Worm (Caenorhabditis elegans) whole organism, L1 larva: Measurements from ENCODE around the gene parn-1.

Experiments
- C04F5.9 ChIP-seq: sonication (generic microtip); optimal IDR thresholded peaks from 2 replicates; lab custom pipeline; 2016; ENCODE audit warnings: missing genetic modification characterization, missing compliant biosample characterization
- F16B12.6 ChIP-seq: fragments of 150-350 bp; optimal IDR thresholded peaks from 2 replicates; lab custom pipeline; 2014; ENCODE audit warnings: missing biosample characterization, missing genetic modification characterization
- Y116A8C.19 ChIP-seq: sonication (generic microtip); optimal IDR thresholded peaks from 2 replicates; lab custom pipeline; 2016; ENCODE audit warnings: missing compliant biosample characterization, missing genetic modification characterization, borderline replicate concordance
- alr-1 ChIP-seq: fragments of 200-800 bp; sonication (Bioruptor generic); optimal IDR thresholded peaks from 2 replicates; lab custom pipeline; 2018; ENCODE audit warnings: borderline replicate concordance, mild to moderate bottlenecking, missing genetic modification characterization, missing compliant biosample characterization
- blmp-1 ChIP-seq: fragments of 150-350 bp; optimal IDR thresholded peaks from 2 replicates; lab custom pipeline; 2014; ENCODE audit warnings: missing biosample characterization, missing genetic modification characterization
- ces-1 ChIP-seq: fragments of 150-350 bp; optimal IDR thresholded peaks from 2 replicates; lab custom pipeline; 2014; ENCODE audit warnings: missing biosample characterization, missing genetic modification reagents, missing genetic modification characterization
- dpl-1 ChIP-seq, 3 experiments: fragments of 150-350 bp in 2 of 3; sonication (generic microtip) in 1 of 3; optimal IDR thresholded peaks; 2 replicates each; lab custom pipeline; 2014 to 2017; ENCODE audit warnings: missing biosample characterization in 3 of 3, missing genetic modification characterization in 3 of 3, missing genetic modification reagents in 3 of 3
- egl-13 ChIP-seq: sonication (generic microtip); optimal IDR thresholded peaks from 2 replicates; lab custom pipeline; 2016; ENCODE audit warnings: missing genotype, missing genetic modification reagents, missing genetic modification characterization, missing compliant biosample characterization
- egl-27 ChIP-seq, 2 experiments: fragments of 150-350 bp in 1 of 2; sonication (generic microtip); optimal IDR thresholded peaks; 3 replicates each; lab custom pipeline; 2017 to 2018; ENCODE audit warnings: missing biosample characterization in 2 of 2, missing genetic modification characterization in 2 of 2, missing genetic modification reagents in 2 of 2
- elt-2 ChIP-seq: sonication (generic microtip); optimal IDR thresholded peaks from 2 replicates; lab custom pipeline; 2016; ENCODE audit warnings: missing genetic modification characterization, mild to moderate bottlenecking, inconsistent platforms, missing compliant biosample characterization, missing genetic modification reagents
- ets-5 ChIP-seq: fragments of 200-800 bp; sonication (Bioruptor generic); IDR thresholded peaks from 2 replicates; pipeline ENCODE4 v1.3.6; 2022; ENCODE audit warnings: missing genetic modification characterization, missing compliant biosample characterization
- fos-1 ChIP-seq: fragments of 150-350 bp; optimal IDR thresholded peaks from 2 replicates; lab custom pipeline; 2014; ENCODE audit warnings: missing biosample characterization, missing genetic modification characterization
- grh-1 ChIP-seq: fragments of 200-800 bp; sonication (Bioruptor generic); IDR thresholded peaks from 2 replicates; pipeline ENCODE4 v1.3.6; 2022; ENCODE audit warnings: missing genetic modification reagents, missing genetic modification characterization, missing compliant biosample characterization
- hlh-4 ChIP-seq: sonication (generic microtip); optimal IDR thresholded peaks from 2 replicates; lab custom pipeline; 2016; ENCODE audit warnings: mild to moderate bottlenecking, missing genetic modification characterization, missing compliant biosample characterization
- isw-1 ChIP-seq: fragments of 200-800 bp; sonication (Bioruptor generic); IDR thresholded peaks from 2 replicates; pipeline ENCODE4 v1.3.6; 2022; ENCODE audit warnings: missing genetic modification characterization, missing compliant biosample characterization
- lin-35 ChIP-seq, 2 experiments: fragments of 150-350 bp; optimal IDR thresholded peaks; 2 replicates each; lab custom pipeline; 2014; ENCODE audit warnings: missing biosample characterization in 2 of 2, missing genetic modification characterization in 2 of 2, missing genetic modification reagents in 2 of 2
- lir-3 ChIP-seq: sonication (generic microtip); optimal IDR thresholded peaks from 2 replicates; lab custom pipeline; 2016; ENCODE audit warnings: mild to moderate bottlenecking, missing genetic modification characterization, moderate library complexity, missing compliant biosample characterization; ENCODE audit not compliant: poor library complexity
- mab-9 ChIP-seq: fragments of 200-800 bp; sonication (Bioruptor generic); IDR thresholded peaks from 2 replicates; pipeline ENCODE4 v1.3.6; 2022; ENCODE audit warnings: missing genetic modification reagents, missing genetic modification characterization, missing compliant biosample characterization
- mep-1 ChIP-seq: fragments of 150-350 bp; optimal IDR thresholded peaks from 2 replicates; lab custom pipeline; 2014; ENCODE audit warnings: missing biosample characterization, missing genetic modification characterization
- nhr-28 ChIP-seq: fragments of 150-350 bp; optimal IDR thresholded peaks from 2 replicates; lab custom pipeline; 2014; ENCODE audit warnings: missing biosample characterization, missing genetic modification characterization
- nhr-71 ChIP-seq: sonication (generic microtip); optimal IDR thresholded peaks from 2 replicates; lab custom pipeline; 2016; ENCODE audit warnings: mild to moderate bottlenecking, missing genetic modification characterization, moderate library complexity, missing compliant biosample characterization
- nhr-90 ChIP-seq: sonication (generic microtip); optimal IDR thresholded peaks from 2 replicates; lab custom pipeline; 2016; ENCODE audit warnings: mild to moderate bottlenecking, missing genetic modification characterization, missing compliant biosample characterization; ENCODE audit not compliant: poor library complexity
- pqm-1 ChIP-seq: sonication (generic microtip); optimal IDR thresholded peaks from 3 replicates; lab custom pipeline; 2017; ENCODE audit warnings: missing biosample characterization, missing genetic modification characterization
- skn-1 ChIP-seq: fragments of 150-350 bp; optimal IDR thresholded peaks from 2 replicates; lab custom pipeline; 2014; ENCODE audit warnings: missing biosample characterization, missing genetic modification characterization
- snpc-4 ChIP-seq: fragments of 150-350 bp; optimal IDR thresholded peaks from 2 replicates; lab custom pipeline; 2014; ENCODE audit warnings: missing biosample characterization, missing genetic modification characterization
- sox-4 ChIP-seq: sonication (generic microtip); optimal IDR thresholded peaks from 2 replicates; lab custom pipeline; 2016; ENCODE audit warnings: missing genetic modification characterization, missing compliant biosample characterization
- sptf-1 ChIP-seq: fragments of 150-350 bp; optimal IDR thresholded peaks from 2 replicates; lab custom pipeline; 2014; ENCODE audit warnings: missing biosample characterization, missing genetic modification characterization
- sup-37 ChIP-seq: fragments of 200-800 bp; sonication (Bioruptor generic); optimal IDR thresholded peaks from 2 replicates; lab custom pipeline; 2018; ENCODE audit warnings: mild to moderate bottlenecking, missing genetic modification characterization, missing compliant biosample characterization
- swsn-7 ChIP-seq: sonication (generic microtip); optimal IDR thresholded peaks from 2 replicates; lab custom pipeline; 2016; ENCODE audit warnings: missing genetic modification characterization, missing compliant biosample characterization
- tbx-2 ChIP-seq: sonication (generic microtip); optimal IDR thresholded peaks from 2 replicates; lab custom pipeline; 2016; ENCODE audit warnings: missing genetic modification characterization, missing compliant biosample characterization
- unc-98 ChIP-seq: fragments of 200-800 bp; sonication (Bioruptor generic); IDR thresholded peaks from 2 replicates; pipeline ENCODE4 v1.3.6; 2022; ENCODE audit warnings: missing genetic modification characterization, missing compliant biosample characterization
- vab-15 ChIP-seq: sonication (generic microtip); optimal IDR thresholded peaks from 2 replicates; lab custom pipeline; 2017; ENCODE audit warnings: missing genotype, mild to moderate bottlenecking, missing genetic modification characterization, missing compliant biosample characterization
- zag-1 ChIP-seq: fragments of 150-350 bp; optimal IDR thresholded peaks from 2 replicates; lab custom pipeline; 2014; ENCODE audit warnings: missing biosample characterization, missing genetic modification characterization
- zip-4 ChIP-seq: fragments of 200-800 bp; sonication (Bioruptor generic); optimal IDR thresholded peaks from 2 replicates; lab custom pipeline; 2018; ENCODE audit warnings: mild to moderate bottlenecking, missing genetic modification characterization, moderate library complexity, missing compliant biosample characterization
- ztf-4 ChIP-seq: fragments of 150-350 bp; optimal IDR thresholded peaks from 2 replicates; lab custom pipeline; 2014; ENCODE audit warnings: missing biosample characterization, missing genetic modification characterization

parn-1 gene

ce11 chrV:12718622-12719021, 23.6 kb upstream of the parn-1 start, which contains the start of gene str-181:
Gene str-181 (minus strand): TSS chrV:12718722.
- no peak for TF ChIP-seq skn-1
- no peak for TF ChIP-seq swsn-7
- TF ChIP-seq grh-1 = no peak
- no peak for TF ChIP-seq ztf-4 (tag; lab: Kevin White, UChicago)
- TF ChIP-seq snpc-4 (tag; lab: Kevin White, UChicago) = no peak
- TF ChIP-seq alr-1 = no peak
- TF ChIP-seq egl-13 (tag; lab: Kevin White, UChicago) = no peak
- no peak for TF ChIP-seq blmp-1 (tag; lab: Kevin White, UChicago)
- TF ChIP-seq F16B12.6 (tag; lab: Kevin White, UChicago) = no peak
- TF ChIP-seq Y116A8C.19 (tag; lab: Kevin White, UChicago) = no peak
- no peak for TF ChIP-seq mab-9 (GFP tag; lab: Robert Waterston, UW)
- TF ChIP-seq lin-35 (GFP tag; optimal IDR thresholded peaks at IDR 0.05; lab: Kevin White, UChicago) = no peak
- no peak for TF ChIP-seq hlh-4 (tag; lab: Kevin White, UChicago)
- TF ChIP-seq dpl-1 (GFP tag; optimal IDR thresholded peaks at IDR 0.05; lab: Kevin White, UChicago) = no peak
- TF ChIP-seq sptf-1 (tag; lab: Kevin White, UChicago) = no peak
- no peak for TF ChIP-seq sox-4 (tag; lab: Kevin White, UChicago)
- TF ChIP-seq, all 84 proteins: peak for 0

ce11 chrV:12716447-12716846, 21.4 kb upstream of the parn-1 start, which contains the start of gene str-178:
Gene str-178 (minus strand): TSS chrV:12716547.
- no peak for TF ChIP-seq isw-1 (GFP tag; lab: Robert Waterston, UW)
- no peak for TF ChIP-seq elt-2 (tag; lab: Kevin White, UChicago)
- no peak for TF ChIP-seq lir-3 (tag; lab: Kevin White, UChicago)
- no peak for TF ChIP-seq vab-15
- no peak for TF ChIP-seq ces-1
- TF ChIP-seq ets-5 (GFP tag; lab: Robert Waterston, UW) = no peak
- no peak for TF ChIP-seq mep-1 (tag; lab: Kevin White, UChicago)
- no peak for TF ChIP-seq fos-1 (tag; lab: Kevin White, UChicago)
- TF ChIP-seq blmp-1 (tag; lab: Kevin White, UChicago) = no peak
- no peak for TF ChIP-seq nhr-71
- no peak for TF ChIP-seq ztf-4 (tag; lab: Kevin White, UChicago)
- no peak for TF ChIP-seq C04F5.9 (tag; lab: Kevin White, UChicago)
- TF ChIP-seq unc-98 (GFP tag; lab: Robert Waterston, UW) = no peak
- TF ChIP-seq zip-4 = no peak
- TF ChIP-seq, all 84 proteins: peak for 0

- TF ChIP-seq sup-37 (GFP tag; lab: Kevin White, UChicago) = no peak
- TF ChIP-seq nhr-28 (tag; lab: Kevin White, UChicago) = no peak
- no peak for TF ChIP-seq F16B12.6 (tag; lab: Kevin White, UChicago)
- TF ChIP-seq tbx-2 (tag; lab: Kevin White, UChicago) = no peak
- no peak for TF ChIP-seq nhr-90 (tag; lab: Kevin White, UChicago)
- no peak for TF ChIP-seq C04F5.9 (tag; lab: Kevin White, UChicago)
- no peak for TF ChIP-seq zag-1 (tag; lab: Kevin White, UChicago)
- no peak for TF ChIP-seq egl-27 (tag; optimal IDR thresholded peaks at IDR 0.05; lab: Kevin White, UChicago)
- TF ChIP-seq pqm-1 (tag; lab: Kevin White, UChicago) = no peak
Measured at ce11 chrV:12714120-12714519, 19.1 kb upstream of the parn-1 start, which contains the start of gene R11D1.4. Gene R11D1.4 (minus strand): TSS chrV:12714220.

ce11 chrV:12711999-12712398, 16.9 kb upstream of the parn-1 start, which contains the start of gene R11D1.3:
Gene R11D1.3 (minus strand): TSS chrV:12712099.
- no peak for TF ChIP-seq alr-1
